Worm (Caenorhabditis elegans) whole organism, L2 larva: Measurements from ENCODE around the gene T10G3.2.

Experiments used
- C34F6.9 ChIP-seq: fragments of 150-350 bp; optimal IDR thresholded peaks from 2 replicates; lab custom pipeline; 2014; ENCODE audit warnings: missing biosample characterization, missing genetic modification characterization
- F13H6.1 ChIP-seq: sonication (generic microtip); optimal IDR thresholded peaks from 2 replicates; lab custom pipeline; 2016; ENCODE audit warnings: missing genetic modification characterization, missing compliant biosample characterization
- R02D3.7 ChIP-seq: fragments of 150-350 bp; optimal IDR thresholded peaks from 2 replicates; lab custom pipeline; 2014; ENCODE audit warnings: missing biosample characterization, missing genetic modification characterization
- Y55F3AM.14 ChIP-seq: fragments of 200-800 bp; sonication (Bioruptor generic); optimal IDR thresholded peaks from 2 replicates; lab custom pipeline; 2018; ENCODE audit warnings: mild to moderate bottlenecking, missing genetic modification characterization, missing compliant biosample characterization
- ZK546.5 ChIP-seq: sonication (generic microtip); optimal IDR thresholded peaks from 2 replicates; lab custom pipeline; 2017; ENCODE audit warnings: missing biosample characterization, missing genetic modification characterization
- alr-1 ChIP-seq: fragments of 150-350 bp; optimal IDR thresholded peaks from 2 replicates; lab custom pipeline; 2014; ENCODE audit warnings: missing biosample characterization, missing genetic modification characterization
- aly-2 ChIP-seq: fragments of 150-350 bp; optimal IDR thresholded peaks from 2 replicates; lab custom pipeline; 2014; ENCODE audit warnings: missing biosample characterization, missing genetic modification characterization
- ama-1 ChIP-seq: fragments of 150-350 bp; optimal IDR thresholded peaks from 2 replicates; lab custom pipeline; 2018; ENCODE audit warnings: inconsistent platforms
- blmp-1 ChIP-seq: sonication (generic microtip); optimal IDR thresholded peaks from 2 replicates; lab custom pipeline; 2017; ENCODE audit warnings: missing genetic modification characterization, mild to moderate bottlenecking, missing compliant biosample characterization, antibody characterized with exemption, moderate library complexity; ENCODE audit not compliant: insufficient read depth
- ceh-16 ChIP-seq: fragments of 150-350 bp; optimal IDR thresholded peaks from 2 replicates; lab custom pipeline; 2014; ENCODE audit warnings: missing biosample characterization, missing genetic modification characterization
- ceh-82 ChIP-seq: fragments of 150-350 bp; optimal IDR thresholded peaks from 2 replicates; lab custom pipeline; 2014; ENCODE audit warnings: missing biosample characterization, missing genetic modification characterization
- crh-2 ChIP-seq: sonication (generic microtip); optimal IDR thresholded peaks from 2 replicates; lab custom pipeline; 2017; ENCODE audit warnings: missing biosample characterization, missing genetic modification characterization
- dmd-4 ChIP-seq: sonication (generic microtip); optimal IDR thresholded peaks from 2 replicates; lab custom pipeline; 2017; ENCODE audit warnings: missing biosample characterization, missing genetic modification characterization
- egl-27 ChIP-seq: sonication (generic microtip); optimal IDR thresholded peaks from 3 replicates; lab custom pipeline; 2017; ENCODE audit warnings: missing biosample characterization, missing genetic modification reagents, missing genetic modification characterization
- elt-1 ChIP-seq: fragments of 150-350 bp; optimal IDR thresholded peaks from 2 replicates; lab custom pipeline; 2014; ENCODE audit warnings: missing biosample characterization, missing genetic modification characterization
- elt-3 ChIP-seq: sonication (generic microtip); optimal IDR thresholded peaks from 2 replicates; lab custom pipeline; 2017; ENCODE audit warnings: missing biosample characterization, missing genetic modification characterization
- fos-1 ChIP-seq: fragments of 150-350 bp; optimal IDR thresholded peaks from 2 replicates; lab custom pipeline; 2014; ENCODE audit warnings: missing biosample characterization, missing genetic modification characterization
- gmeb-1 ChIP-seq: fragments of 150-350 bp; optimal IDR thresholded peaks from 2 replicates; lab custom pipeline; 2014; ENCODE audit warnings: missing biosample characterization, missing genetic modification characterization
- lin-13 ChIP-seq: fragments of 150-350 bp; optimal IDR thresholded peaks from 2 replicates; lab custom pipeline; 2014; ENCODE audit warnings: missing biosample characterization, missing genetic modification reagents, missing genetic modification characterization
- lin-39 ChIP-seq: fragments of 150-350 bp; optimal IDR thresholded peaks from 2 replicates; lab custom pipeline; 2014; ENCODE audit warnings: missing biosample characterization, missing genetic modification reagents, missing genetic modification characterization
- lsy-2 ChIP-seq, 2 experiments: fragments of 150-350 bp in 1 of 2; sonication (generic microtip) in 1 of 2; optimal IDR thresholded peaks; 2 replicates each; lab custom pipeline; 2014 to 2017; ENCODE audit warnings: missing biosample characterization in 2 of 2, missing genetic modification characterization in 2 of 2
- mab-5 ChIP-seq: fragments of 150-350 bp; optimal IDR thresholded peaks from 2 replicates; lab custom pipeline; 2014; ENCODE audit warnings: missing biosample characterization, missing genetic modification characterization
- mbf-1 ChIP-seq: sonication (generic microtip); optimal IDR thresholded peaks from 2 replicates; lab custom pipeline; 2017; ENCODE audit warnings: missing biosample characterization, missing genetic modification characterization
- mdl-1 ChIP-seq, 2 experiments: fragments of 150-350 bp in 1 of 2; sonication (generic microtip) in 1 of 2; optimal IDR thresholded peaks; 2 replicates each; lab custom pipeline; 2017; ENCODE audit warnings: missing biosample characterization in 2 of 2, missing genetic modification characterization in 2 of 2
- nhr-10 ChIP-seq: sonication (generic microtip); optimal IDR thresholded peaks from 2 replicates; lab custom pipeline; 2017; ENCODE audit warnings: missing biosample characterization, missing genetic modification characterization
- nhr-11 ChIP-seq: fragments of 150-350 bp; optimal IDR thresholded peaks from 2 replicates; lab custom pipeline; 2014; ENCODE audit warnings: missing biosample characterization, missing genetic modification characterization
- nhr-12 ChIP-seq: fragments of 150-350 bp; optimal IDR thresholded peaks from 2 replicates; lab custom pipeline; 2014; ENCODE audit warnings: missing biosample characterization, missing genetic modification characterization
- nhr-129 ChIP-seq: fragments of 150-350 bp; optimal IDR thresholded peaks from 2 replicates; lab custom pipeline; 2014; ENCODE audit warnings: missing biosample characterization, missing genetic modification characterization
- nhr-21 ChIP-seq: fragments of 150-350 bp; optimal IDR thresholded peaks from 2 replicates; lab custom pipeline; 2014; ENCODE audit warnings: missing biosample characterization, missing genetic modification characterization
- nhr-23 ChIP-seq: fragments of 150-350 bp; optimal IDR thresholded peaks from 2 replicates; lab custom pipeline; 2014; ENCODE audit warnings: missing biosample characterization, missing genetic modification reagents, missing genetic modification characterization
- nhr-237 ChIP-seq: fragments of 150-350 bp; optimal IDR thresholded peaks from 2 replicates; lab custom pipeline; 2014; ENCODE audit warnings: missing biosample characterization, missing genetic modification characterization
- nhr-25 ChIP-seq: fragments of 150-350 bp; sonication (generic microtip); optimal IDR thresholded peaks from 3 replicates; lab custom pipeline; 2014; ENCODE audit warnings: missing biosample characterization, missing genetic modification characterization
- nhr-77 ChIP-seq: fragments of 150-350 bp; optimal IDR thresholded peaks from 2 replicates; lab custom pipeline; 2014; ENCODE audit warnings: missing biosample characterization, missing genetic modification characterization
- peb-1 ChIP-seq: fragments of 150-350 bp; optimal IDR thresholded peaks from 2 replicates; lab custom pipeline; 2014; ENCODE audit warnings: missing biosample characterization, missing genetic modification characterization
- sem-4 ChIP-seq: fragments of 150-350 bp; optimal IDR thresholded peaks from 2 replicates; lab custom pipeline; 2014; ENCODE audit warnings: missing biosample characterization, missing genetic modification reagents, missing genetic modification characterization
- skn-1 ChIP-seq: sonication (generic microtip); optimal IDR thresholded peaks from 2 replicates; lab custom pipeline; 2017; ENCODE audit warnings: missing biosample characterization, missing genetic modification characterization
- sma-3 ChIP-seq: sonication (generic microtip); optimal IDR thresholded peaks from 2 replicates; lab custom pipeline; 2016; ENCODE audit warnings: missing genetic modification reagents, missing genetic modification characterization, missing compliant biosample characterization
- sma-9 ChIP-seq, 2 experiments: fragments of 150-350 bp in 1 of 2; sonication (generic microtip) in 1 of 2; optimal IDR thresholded peaks; 2 replicates each; lab custom pipeline; 2014 to 2016; ENCODE audit warnings: missing genetic modification characterization in 2 of 2, mild to moderate bottlenecking in 1 of 2, missing biosample characterization in 1 of 2, missing compliant biosample characterization in 1 of 2, missing genetic modification reagents in 1 of 2, moderate library complexity in 1 of 2
- snpc-4 ChIP-seq: fragments of 150-350 bp; optimal IDR thresholded peaks from 2 replicates; lab custom pipeline; 2014; ENCODE audit warnings: missing biosample characterization, missing genetic modification characterization
- unc-39 ChIP-seq: fragments of 150-350 bp; optimal IDR thresholded peaks from 2 replicates; lab custom pipeline; 2014; ENCODE audit warnings: missing biosample characterization, missing genetic modification characterization
- unc-55 ChIP-seq: fragments of 150-350 bp; sonication (generic microtip); optimal IDR thresholded peaks from 3 replicates; lab custom pipeline; 2014; ENCODE audit warnings: missing biosample characterization, missing genetic modification reagents, missing genetic modification characterization
- unc-62 ChIP-seq: fragments of 150-350 bp; optimal IDR thresholded peaks from 2 replicates; lab custom pipeline; 2014; ENCODE audit warnings: missing biosample characterization, missing genetic modification reagents, missing genetic modification characterization
- zag-1 ChIP-seq: fragments of 150-350 bp; optimal IDR thresholded peaks from 2 replicates; lab custom pipeline; 2014; ENCODE audit warnings: missing biosample characterization, missing genetic modification characterization
- ztf-1 ChIP-seq: fragments of 200-800 bp; sonication (Bioruptor generic); conservative IDR thresholded peaks from 2 replicates; pipeline ENCODE4 v1.3.6; 2022; ENCODE audit warnings: missing genetic modification characterization, missing compliant biosample characterization
- ztf-11 ChIP-seq: sonication (generic microtip); optimal IDR thresholded peaks from 2 replicates; lab custom pipeline; 2017; ENCODE audit warnings: missing biosample characterization, missing genetic modification characterization
- ztf-4 ChIP-seq: fragments of 150-350 bp; optimal IDR thresholded peaks from 2 replicates; lab custom pipeline; 2014; ENCODE audit warnings: missing biosample characterization, missing genetic modification characterization

T10G3.2 gene

DNA sequence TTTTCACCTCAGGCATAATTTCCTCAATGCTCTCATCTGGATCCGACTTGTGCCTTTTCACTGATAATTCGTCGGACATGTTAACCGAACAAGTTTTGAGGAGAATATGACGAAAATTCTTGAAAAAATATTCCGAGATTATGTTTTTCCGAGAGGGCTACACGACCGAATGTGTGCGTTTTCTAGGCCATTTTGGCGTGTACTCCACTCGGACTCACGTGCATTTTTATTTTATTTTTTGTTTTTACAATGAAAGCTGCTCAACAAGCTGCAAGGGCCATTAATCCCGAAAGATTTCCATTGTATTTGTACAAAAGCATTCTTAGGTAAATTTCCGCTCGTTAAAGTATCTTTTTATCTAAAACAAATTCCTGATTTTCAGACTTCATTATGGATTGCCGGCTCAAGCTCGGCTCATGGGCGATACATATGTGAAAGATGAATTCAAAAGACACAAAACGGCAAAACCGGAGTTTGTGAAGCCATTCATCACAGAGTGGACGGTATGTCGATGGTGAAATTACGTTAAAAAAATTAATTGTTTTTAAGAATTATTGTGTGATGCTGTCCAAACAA lies 11.4 kb downstream of the T10G3.2 start, which contains the start of the genes F25H9.6 and F25H9.7 (continued):
- TF ChIP-seq mdl-1 (tag; optimal IDR thresholded peaks at IDR 0.05; lab: Kevin White, UChicago) (peak; percentile 62 to 91), lin-13 (GFP tag; lab: Kevin White, UChicago) (peak; percentile 73), nhr-77 (tag; lab: Kevin White, UChicago) (no peak), nhr-25 (tag; lab: Kevin White, UChicago) (no peak)

ce11 chrV:13464123-13464522 lies 15.5 kb downstream of the T10G3.2 start:
- TF ChIP-seq sma-9 (GFP tag; optimal IDR thresholded peaks at IDR 0.05; lab: Kevin White, UChicago), result peak; percentile 3
- no peak for TF ChIP-seq sma-9 (tag; optimal IDR thresholded peaks at IDR 0.05; lab: Kevin White, UChicago)
- TF ChIP-seq nhr-25 (tag; lab: Kevin White, UChicago), result peak; percentile 69
- TF ChIP-seq mab-5 (tag; lab: Kevin White, UChicago), result no peak
- TF ChIP-seq egl-27 (tag; lab: Kevin White, UChicago), result no peak
- peak; percentile 69 for TF ChIP-seq skn-1
- no peak for TF ChIP-seq unc-62 (GFP tag; lab: Kevin White, UChicago)
- TF ChIP-seq nhr-77 (tag; lab: Kevin White, UChicago), result no peak
- TF ChIP-seq nhr-12 (tag; lab: Kevin White, UChicago), result no peak
- no peak for TF ChIP-seq alr-1 (tag; lab: Kevin White, UChicago)
- no peak for TF ChIP-seq mbf-1 (tag; lab: Kevin White, UChicago)
- peak; percentile 1 for TF ChIP-seq crh-2 (tag; lab: Kevin White, UChicago)
- TF ChIP-seq sma-3 (GFP tag; lab: Kevin White, UChicago), result peak; percentile 24
- peak; percentile 1 for TF ChIP-seq ztf-4 (tag; lab: Kevin White, UChicago)
- no peak for TF ChIP-seq nhr-23 (tag; lab: Kevin White, UChicago)
- no peak for TF ChIP-seq lsy-2 (tag; optimal IDR thresholded peaks at IDR 0.05; lab: Kevin White, UChicago)
- no peak for TF ChIP-seq ztf-11 (tag; lab: Kevin White, UChicago)
- TF ChIP-seq ama-1 (lab: Kevin White, UChicago), result peak; percentile 34

DNA sequence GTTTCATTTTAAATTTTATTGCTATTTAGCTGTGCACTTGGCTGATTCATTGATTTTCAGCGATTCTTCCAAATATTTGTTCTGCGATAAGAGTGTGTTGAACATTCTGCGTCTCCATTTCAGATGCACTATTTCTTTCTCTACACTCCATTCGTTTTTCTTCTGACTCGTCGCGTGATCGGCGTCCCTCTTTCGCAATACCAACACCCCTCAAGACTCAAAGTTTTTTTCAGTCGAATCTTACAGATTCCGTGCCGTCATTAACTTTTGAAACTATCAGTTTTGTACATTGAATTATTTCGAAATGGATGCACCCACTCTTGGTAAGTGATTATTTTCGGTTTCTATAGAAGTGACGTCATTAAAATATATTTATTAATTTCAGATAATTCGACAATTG lies 16.7 kb downstream of the T10G3.2 start, which contains the start of gene frm-10:
Gene frm-10, plus strand, starts transcription at position 234 of the 400 bp plus-strand sequence.
- TF ChIP-seq nhr-237 (no peak), crh-2 (tag; lab: Kevin White, UChicago) (peak; percentile 81), ztf-4 (tag; lab: Kevin White, UChicago) (peak; percentile 25), zag-1 (tag; lab: Kevin White, UChicago) (no peak), ceh-16 (tag; lab: Kevin White, UChicago) (no peak), peb-1 (tag; lab: Kevin White, UChicago) (no peak), snpc-4 (tag; lab: Kevin White, UChicago) (no peak), sma-3 (GFP tag; lab: Kevin White, UChicago) (peak; percentile 59), Y55F3AM.14 (GFP tag; lab: Kevin White, UChicago) (no peak), nhr-129 (tag; lab: Kevin White, UChicago) (peak; percentile 84), unc-39 (no peak), mbf-1 (tag; lab: Kevin White, UChicago) (no peak), nhr-12 (tag; lab: Kevin White, UChicago) (no peak), ztf-1 (GFP tag; lab: Robert Waterston, UW) (no peak), unc-55 (peak; percentile 80), dmd-4 (tag; lab: Kevin White, UChicago) (no peak), nhr-21 (tag; lab: Kevin White, UChicago) (no peak), sem-4 (no peak), ZK546.5 (tag; lab: Kevin White, UChicago) (no peak), nhr-10 (tag; lab: Kevin White, UChicago) (peak; percentile 14), ama-1 (lab: Kevin White, UChicago) (peak; percentile 61), elt-3 (tag; lab: Kevin White, UChicago) (no peak), nhr-23 (tag; lab: Kevin White, UChicago) (no peak), F13H6.1 (tag; lab: Kevin White, UChicago) (peak; percentile 59), ztf-11 (tag; lab: Kevin White, UChicago) (no peak), C34F6.9 (tag; lab: Kevin White, UChicago) (peak; percentile 82), lin-39 (tag; lab: Kevin White, UChicago) (no peak), R02D3.7 (no peak), skn-1 (peak; percentile 79), sma-9 (GFP tag; optimal IDR thresholded peaks at IDR 0.05; lab: Kevin White, UChicago) (peak; percentile 65), sma-9 (tag; optimal IDR thresholded peaks at IDR 0.05; lab: Kevin White, UChicago) (no peak), unc-62 (GFP tag; lab: Kevin White, UChicago) (no peak), mab-5 (tag; lab: Kevin White, UChicago) (no peak), gmeb-1 (tag; lab: Kevin White, UChicago) (peak; percentile 68), elt-1 (tag; lab: Kevin White, UChicago) (no peak), ceh-82 (tag; lab: Kevin White, UChicago) (no peak), nhr-25 (tag; lab: Kevin White, UChicago) (peak; percentile 27), fos-1 (tag; lab: Kevin White, UChicago) (peak; percentile 93), blmp-1 (tag; lab: Kevin White, UChicago) (no peak), alr-1 (tag; lab: Kevin White, UChicago) (no peak), nhr-11 (no peak), nhr-77 (tag; lab: Kevin White, UChicago) (no peak), lin-13 (GFP tag; lab: Kevin White, UChicago) (peak; percentile 13), egl-27 (tag; lab: Kevin White, UChicago) (no peak), aly-2 (tag; lab: Kevin White, UChicago) (no peak)
